Worm (Caenorhabditis elegans) whole organism, young adult: ENCODE results near the gene C15H11.11.

Source experiments
- B0019.2 ChIP-seq: fragments of 200-800 bp; sonication (Bioruptor generic); conservative IDR thresholded peaks from 2 replicates; pipeline ENCODE4 v1.3.6; 2022; ENCODE audit warnings: missing genetic modification reagents, missing genetic modification characterization, missing compliant biosample characterization
- B0261.1 ChIP-seq: sonication (generic microtip); optimal IDR thresholded peaks from 2 replicates; lab custom pipeline; 2016; ENCODE audit warnings: mild to moderate bottlenecking, missing genetic modification characterization, moderate library complexity, missing compliant biosample characterization
- F10E7.11 ChIP-seq: sonication (generic microtip); optimal IDR thresholded peaks from 2 replicates; lab custom pipeline; 2017; ENCODE audit warnings: mild to moderate bottlenecking, missing genetic modification characterization, moderate library complexity, missing compliant biosample characterization
- F33H1.4 ChIP-seq: fragments of 200-800 bp; sonication (Bioruptor generic); IDR thresholded peaks from 2 replicates; pipeline ENCODE4 v1.3.6; 2022; ENCODE audit warnings: missing genetic modification reagents, missing genetic modification characterization, missing compliant biosample characterization
- F39B2.1 ChIP-seq: fragments of 200-800 bp; sonication (Bioruptor generic); IDR thresholded peaks from 2 replicates; pipeline ENCODE4 v1.3.6; 2022; ENCODE audit warnings: missing genetic modification reagents, missing genetic modification characterization, missing compliant biosample characterization
- F49E8.2 ChIP-seq: sonication (generic microtip); optimal IDR thresholded peaks from 3 replicates; lab custom pipeline; 2017; ENCODE audit warnings: missing genetic modification characterization, mild to moderate bottlenecking, missing compliant biosample characterization, antibody characterized with exemption, moderate library complexity; ENCODE audit not compliant: insufficient read depth
- K11D2.4 ChIP-seq: fragments of 200-800 bp; sonication (Bioruptor generic); IDR thresholded peaks from 2 replicates; pipeline ENCODE4 v1.3.6; 2022; ENCODE audit warnings: missing genetic modification reagents, missing genetic modification characterization, missing compliant biosample characterization
- Y67H2A.10 ChIP-seq: fragments of 200-800 bp; sonication (Bioruptor generic); conservative IDR thresholded peaks from 2 replicates; pipeline ENCODE4 v1.3.6; 2022; ENCODE audit warnings: missing genetic modification reagents, missing genetic modification characterization, missing compliant biosample characterization
- akir-1 ChIP-seq: fragments of 200-800 bp; sonication (Bioruptor generic); optimal IDR thresholded peaks from 2 replicates; lab custom pipeline; 2018; ENCODE audit warnings: mild to moderate bottlenecking, missing genetic modification characterization, moderate library complexity, missing compliant biosample characterization
- ama-1 ChIP-seq, 3 experiments: fragments of 150-350 bp in 1 of 3; sonication (generic microtip) in 2 of 3; optimal IDR thresholded peaks; 2 replicates each; lab custom pipeline; 2014 to 2018; ENCODE audit warnings: missing biosample characterization in 2 of 3, missing genetic modification characterization in 2 of 3, missing genetic modification reagents in 2 of 3
- aptf-2 ChIP-seq: fragments of 200-800 bp; sonication (Bioruptor generic); conservative IDR thresholded peaks from 2 replicates; pipeline ENCODE4 v1.3.6; 2022; ENCODE audit warnings: missing genetic modification reagents, missing genetic modification characterization, missing compliant biosample characterization
- atf-7 ChIP-seq: sonication (generic microtip); optimal IDR thresholded peaks from 2 replicates; lab custom pipeline; 2017; ENCODE audit warnings: mild to moderate bottlenecking, missing genetic modification characterization, missing compliant biosample characterization
- bed-1 ChIP-seq: fragments of 200-800 bp; sonication (Bioruptor generic); IDR thresholded peaks from 2 replicates; pipeline ENCODE4 v1.3.6; 2022; ENCODE audit warnings: missing genetic modification reagents, missing genetic modification characterization, missing compliant biosample characterization
- bed-2 ChIP-seq: fragments of 200-800 bp; sonication (Bioruptor generic); IDR thresholded peaks from 2 replicates; pipeline ENCODE4 v1.3.6; 2022; ENCODE audit warnings: missing genetic modification reagents, missing genetic modification characterization, missing compliant biosample characterization
- cebp-2 ChIP-seq: fragments of 200-800 bp; sonication (Bioruptor generic); IDR thresholded peaks from 2 replicates; pipeline ENCODE4 v1.3.6; 2022; ENCODE audit warnings: missing genetic modification characterization, missing compliant biosample characterization
- ceh-40 ChIP-seq: fragments of 200-800 bp; sonication (Bioruptor generic); IDR thresholded peaks from 2 replicates; pipeline ENCODE4 v1.3.6; 2022; ENCODE audit warnings: missing genetic modification characterization, missing compliant biosample characterization
- dox-1 ChIP-seq: fragments of 200-800 bp; sonication (Bioruptor generic); IDR thresholded peaks from 2 replicates; pipeline ENCODE4 v1.3.6; 2022; ENCODE audit warnings: missing genetic modification reagents, missing genetic modification characterization, missing compliant biosample characterization
- efl-1 ChIP-seq: fragments of 150-350 bp; optimal IDR thresholded peaks from 2 replicates; lab custom pipeline; 2014; ENCODE audit warnings: missing biosample characterization, missing genetic modification reagents, missing genetic modification characterization
- egl-18 ChIP-seq: fragments of 200-800 bp; sonication (Bioruptor generic); IDR thresholded peaks from 2 replicates; pipeline ENCODE4 v1.3.6; 2022; ENCODE audit warnings: missing genetic modification reagents, missing genetic modification characterization, missing compliant biosample characterization
- egrh-3 ChIP-seq: fragments of 200-800 bp; sonication (Bioruptor generic); IDR thresholded peaks from 2 replicates; pipeline ENCODE4 v1.3.6; 2022; ENCODE audit warnings: missing genetic modification reagents, missing genetic modification characterization, missing compliant biosample characterization
- gei-17 ChIP-seq: fragments of 200-800 bp; sonication (Bioruptor generic); optimal IDR thresholded peaks from 2 replicates; lab custom pipeline; 2018; ENCODE audit warnings: mild to moderate bottlenecking, missing genetic modification characterization, missing compliant biosample characterization
- hmg-1.2 ChIP-seq: fragments of 200-800 bp; sonication (Bioruptor generic); IDR thresholded peaks from 2 replicates; pipeline ENCODE4 v1.3.6; 2022; ENCODE audit warnings: missing genetic modification reagents, missing genetic modification characterization, missing compliant biosample characterization
- hmg-20 ChIP-seq: fragments of 200-800 bp; sonication (Bioruptor generic); IDR thresholded peaks from 2 replicates; pipeline ENCODE4 v1.3.6; 2022; ENCODE audit warnings: missing genetic modification reagents, missing genetic modification characterization, missing compliant biosample characterization
- lin-40 ChIP-seq: sonication (generic microtip); optimal IDR thresholded peaks from 2 replicates; lab custom pipeline; 2016; ENCODE audit warnings: missing genetic modification characterization, mild to moderate bottlenecking, missing compliant biosample characterization, missing genotype, missing genetic modification reagents
- lin-54 ChIP-seq: fragments of 200-800 bp; sonication (Bioruptor generic); optimal IDR thresholded peaks from 2 replicates; lab custom pipeline; 2018; ENCODE audit warnings: mild to moderate bottlenecking, missing genetic modification characterization, missing compliant biosample characterization
- lir-1 ChIP-seq: fragments of 200-800 bp; sonication (Bioruptor generic); conservative IDR thresholded peaks from 2 replicates; pipeline ENCODE4 v1.3.6; 2022; ENCODE audit warnings: missing genetic modification reagents, missing genetic modification characterization, missing compliant biosample characterization
- lsy-27 ChIP-seq: sonication (generic microtip); optimal IDR thresholded peaks from 2 replicates; lab custom pipeline; 2017; ENCODE audit warnings: missing genetic modification characterization, mild to moderate bottlenecking, missing compliant biosample characterization, antibody characterized with exemption, missing genotype, borderline replicate concordance; ENCODE audit not compliant: insufficient read depth
- madf-10 ChIP-seq: sonication (generic microtip); optimal IDR thresholded peaks from 2 replicates; lab custom pipeline; 2016; ENCODE audit warnings: mild to moderate bottlenecking, missing genetic modification characterization, missing compliant biosample characterization
- madf-3 ChIP-seq: fragments of 200-800 bp; sonication (Bioruptor generic); IDR thresholded peaks from 2 replicates; pipeline ENCODE4 v1.3.6; 2022; ENCODE audit warnings: missing genetic modification reagents, missing genetic modification characterization, missing compliant biosample characterization
- madf-8 ChIP-seq: fragments of 200-800 bp; sonication (Bioruptor generic); conservative IDR thresholded peaks from 2 replicates; pipeline ENCODE4 v1.3.6; 2022; ENCODE audit warnings: missing genetic modification reagents, missing genetic modification characterization, missing compliant biosample characterization
- mel-28 ChIP-seq: sonication (generic microtip); optimal IDR thresholded peaks from 2 replicates; lab custom pipeline; 2016; ENCODE audit warnings: borderline replicate concordance, mild to moderate bottlenecking, missing genetic modification characterization, missing compliant biosample characterization
- mes-4 ChIP-seq: sonication (generic microtip); optimal IDR thresholded peaks from 2 replicates; lab custom pipeline; 2016; ENCODE audit warnings: missing genotype, missing genetic modification characterization, missing compliant biosample characterization
- mxl-1 ChIP-seq: sonication (generic microtip); optimal IDR thresholded peaks from 2 replicates; lab custom pipeline; 2016; ENCODE audit warnings: missing genetic modification characterization, missing compliant biosample characterization
- nhr-120 ChIP-seq: fragments of 200-800 bp; sonication (Bioruptor generic); IDR thresholded peaks from 2 replicates; pipeline ENCODE4 v1.3.6; 2022; ENCODE audit warnings: missing genetic modification characterization, missing compliant biosample characterization
- nhr-179 ChIP-seq: sonication (generic microtip); optimal IDR thresholded peaks from 2 replicates; lab custom pipeline; 2016; ENCODE audit warnings: mild to moderate bottlenecking, missing genetic modification characterization, missing compliant biosample characterization
- nhr-90 ChIP-seq: sonication (generic microtip); optimal IDR thresholded peaks from 2 replicates; lab custom pipeline; 2016; ENCODE audit warnings: missing genotype, mild to moderate bottlenecking, missing genetic modification characterization, missing compliant biosample characterization
- pha-4 ChIP-seq: fragments of 150-350 bp; sonication (generic microtip); optimal IDR thresholded peaks from 2 replicates; lab custom pipeline; 2014; ENCODE audit warnings: missing biosample characterization, missing genetic modification reagents, missing genetic modification characterization
- repo-1 ChIP-seq: sonication (generic microtip); optimal IDR thresholded peaks from 2 replicates; lab custom pipeline; 2017; ENCODE audit warnings: mild to moderate bottlenecking, missing genetic modification characterization, missing compliant biosample characterization
- rpc-1 ChIP-seq, 2 experiments: fragments of 150-350 bp in 1 of 2; sonication (generic microtip) in 1 of 2; optimal IDR thresholded peaks; 2 replicates each; lab custom pipeline; 2014 to 2018; ENCODE audit warnings: missing biosample characterization in 1 of 2, missing genetic modification characterization in 1 of 2, missing genetic modification reagents in 1 of 2, missing genotype in 1 of 2
- sea-2 ChIP-seq: fragments of 200-800 bp; sonication (Bioruptor generic); IDR thresholded peaks from 2 replicates; pipeline ENCODE4 v1.3.6; 2022; ENCODE audit warnings: missing genetic modification characterization, missing compliant biosample characterization
- snpc-4 ChIP-seq, 5 experiments: fragments of 150-350 bp in 1 of 5; sonication (generic microtip) in 4 of 5; optimal IDR thresholded peaks; 2 replicates each; lab custom pipeline; 2014 to 2018; ENCODE audit warnings: missing genetic modification characterization in 5 of 5, missing biosample characterization in 3 of 5, antibody characterized with exemption in 2 of 5, mild to moderate bottlenecking in 2 of 5, missing compliant biosample characterization in 2 of 5, missing genotype in 2 of 5, moderate library complexity in 2 of 5, missing genetic modification reagents in 1 of 5
- somi-1 ChIP-seq: fragments of 200-800 bp; sonication (Bioruptor generic); optimal IDR thresholded peaks from 2 replicates; lab custom pipeline; 2018; ENCODE audit warnings: mild to moderate bottlenecking, missing genetic modification characterization, missing compliant biosample characterization
- sptf-2 ChIP-seq: fragments of 200-800 bp; sonication (Bioruptor generic); optimal IDR thresholded peaks from 2 replicates; lab custom pipeline; 2018; ENCODE audit warnings: mild to moderate bottlenecking, missing genetic modification characterization, missing compliant biosample characterization
- tlf-1 ChIP-seq: fragments of 200-800 bp; sonication (Bioruptor generic); optimal IDR thresholded peaks from 2 replicates; lab custom pipeline; 2018; ENCODE audit warnings: mild to moderate bottlenecking, missing genetic modification characterization, missing compliant biosample characterization
- zim-3 ChIP-seq: sonication (generic microtip); optimal IDR thresholded peaks from 2 replicates; lab custom pipeline; 2017; ENCODE audit warnings: mild to moderate bottlenecking, missing genetic modification characterization, moderate library complexity, missing compliant biosample characterization
- ztf-18 ChIP-seq: sonication (generic microtip); optimal IDR thresholded peaks from 2 replicates; lab custom pipeline; 2016; ENCODE audit warnings: missing genotype, mild to moderate bottlenecking, missing genetic modification characterization, missing compliant biosample characterization
- ztf-22 ChIP-seq: fragments of 200-800 bp; sonication (Bioruptor generic); optimal IDR thresholded peaks from 2 replicates; lab custom pipeline; 2018; ENCODE audit warnings: mild to moderate bottlenecking, missing genetic modification characterization, moderate library complexity, missing compliant biosample characterization
- ztf-28 ChIP-seq: fragments of 200-800 bp; sonication (Bioruptor generic); IDR thresholded peaks from 2 replicates; pipeline ENCODE4 v1.3.6; 2022; ENCODE audit warnings: missing genetic modification reagents, missing genetic modification characterization, missing compliant biosample characterization

C15H11.11 gene

ce11 chrV:14411989-14412388 is 3.3 kb upstream of the C15H11.11 start (continued):
- TF ChIP-seq nhr-120 (no peak), cebp-2 (GFP tag; lab: Robert Waterston, UW) (no peak), madf-8 (GFP tag; lab: Robert Waterston, UW) (no peak), sptf-2 (GFP tag; lab: Kevin White, UChicago) (no peak), lir-1 (GFP tag; lab: Robert Waterston, UW) (no peak), lin-40 (tag; lab: Kevin White, UChicago) (no peak), bed-1 (GFP tag; lab: Robert Waterston, UW) (no peak), ceh-40 (GFP tag; lab: Robert Waterston, UW) (no peak), rpc-1 (optimal IDR thresholded peaks at IDR 0.05; lab: Kevin White, UChicago) (no peak), rpc-1 (tag; optimal IDR thresholded peaks at IDR 0.05; lab: Kevin White, UChicago) (no peak), B0261.1 (tag; lab: Kevin White, UChicago) (no peak), nhr-90 (tag; lab: Kevin White, UChicago) (peak; percentile 65), somi-1 (GFP tag; lab: Kevin White, UChicago) (no peak), gei-17 (GFP tag; lab: Kevin White, UChicago) (no peak), B0019.2 (GFP tag; lab: Robert Waterston, UW) (no peak), Y67H2A.10 (no peak), madf-10 (tag; lab: Kevin White, UChicago) (no peak), ztf-18 (tag; lab: Kevin White, UChicago) (no peak), F10E7.11 (tag; lab: Kevin White, UChicago) (no peak), hmg-20 (GFP tag; lab: Robert Waterston, UW) (no peak), lsy-27 (no peak), lin-54 (GFP tag; lab: Kevin White, UChicago) (no peak), ztf-28 (GFP tag; lab: Robert Waterston, UW) (no peak), dox-1 (no peak), atf-7 (tag; lab: Kevin White, UChicago) (no peak), egrh-3 (no peak), mxl-1 (tag; lab: Kevin White, UChicago) (no peak), K11D2.4 (GFP tag; lab: Robert Waterston, UW) (no peak), bed-2 (no peak), nhr-179 (tag; lab: Kevin White, UChicago) (no peak), ztf-22 (no peak), repo-1 (no peak), aptf-2 (no peak), mes-4 (no peak), snpc-4 (GFP tag; optimal IDR thresholded peaks at IDR 0.05; lab: Kevin White, UChicago) (no peak), snpc-4 (tag; optimal IDR thresholded peaks at IDR 0.05; lab: Kevin White, UChicago) (peak in 1 of 4 experiments; percentile 25), akir-1 (no peak), tlf-1 (GFP tag; lab: Kevin White, UChicago) (peak; percentile 0), hmg-1.2 (GFP tag; lab: Robert Waterston, UW) (no peak; the same call in 1 of the 2 replicates), efl-1 (GFP tag; lab: Kevin White, UChicago) (no peak), pha-4 (tag; lab: Kevin White, UChicago) (no peak), F33H1.4 (no peak), F39B2.1 (GFP tag; lab: Robert Waterston, UW) (no peak), sea-2 (GFP tag; lab: Robert Waterston, UW) (no peak), F49E8.2 (peak; percentile 22), mel-28 (tag; lab: Kevin White, UChicago) (no peak), madf-3 (GFP tag; lab: Robert Waterston, UW) (peak; percentile 13; the same call in 1 of the 2 replicates), egl-18 (GFP tag; lab: Robert Waterston, UW) (no peak), ama-1 (optimal IDR thresholded peaks at IDR 0.05; lab: Kevin White, UChicago) (peak; percentile 43), ama-1 (GFP tag; optimal IDR thresholded peaks at IDR 0.05; lab: Kevin White, UChicago) (peak in 1 of 2 experiments; percentile 60), zim-3 (tag; lab: Kevin White, UChicago) (no peak)
